Fruit fly (Drosophila melanogaster) whole organism, embryonic: Measurements from ENCODE around the gene CG32829.

ENCODE experiments used
- Abd-B ChIP-seq: fragments of 200-800 bp; sonication (Bioruptor generic); optimal IDR thresholded peaks from 2 replicates; lab custom pipeline; 2018; ENCODE audit warnings: missing biosample characterization, mild to moderate bottlenecking, missing genetic modification characterization, moderate library complexity
- Asciz ChIP-seq: fragments of 200-800 bp; sonication (Bioruptor generic); optimal IDR thresholded peaks from 2 replicates; lab custom pipeline; 2017; ENCODE audit warnings: missing biosample characterization, mild to moderate bottlenecking, missing genetic modification characterization, missing genetic modification reagents
- CG10147 ChIP-seq: fragments of 200-800 bp; sonication (Bioruptor generic); optimal IDR thresholded peaks from 2 replicates; lab custom pipeline; 2019; ENCODE audit warnings: missing biosample characterization, mild to moderate bottlenecking, missing genetic modification characterization, moderate library complexity
- CG10267 ChIP-seq: fragments of 200-800 bp; sonication (Bioruptor generic); optimal IDR thresholded peaks from 2 replicates; lab custom pipeline; 2018; ENCODE audit warnings: missing biosample characterization, mild to moderate bottlenecking, missing genetic modification characterization, moderate library complexity
- CG10431 ChIP-seq: fragments of 200-800 bp; sonication (Bioruptor generic); optimal IDR thresholded peaks from 3 replicates; lab custom pipeline; 2018; ENCODE audit warnings: missing biosample characterization, mild to moderate bottlenecking, missing genetic modification characterization
- CG10543 ChIP-seq: fragments of 200-800 bp; sonication (Bioruptor generic); optimal IDR thresholded peaks from 3 replicates; lab custom pipeline; 2017; ENCODE audit warnings: missing biosample characterization, mild to moderate bottlenecking, missing genetic modification characterization, moderate library complexity
- CG10654 ChIP-seq: fragments of 200-800 bp; sonication (Bioruptor generic); optimal IDR thresholded peaks from 2 replicates; lab custom pipeline; 2016; ENCODE audit warnings: missing biosample characterization, missing genetic modification characterization
- CG11456 ChIP-seq: fragments of 200-800 bp; sonication (Bioruptor generic); IDR thresholded peaks from 3 replicates; pipeline ENCODE4 v1.3.6; 2022; ENCODE audit warnings: missing biosample characterization, missing genetic modification characterization
- CG12104 ChIP-seq: fragments of 200-800 bp; sonication (Bioruptor generic); optimal IDR thresholded peaks from 3 replicates; lab custom pipeline; 2016; ENCODE audit warnings: missing biosample characterization, missing genetic modification characterization
- CG1233 ChIP-seq: fragments of 200-800 bp; sonication (Bioruptor generic); optimal IDR thresholded peaks from 4 replicates; lab custom pipeline; 2018; ENCODE audit warnings: missing biosample characterization, mild to moderate bottlenecking, missing genetic modification characterization
- CG13123 ChIP-seq: fragments of 200-800 bp; sonication (Bioruptor generic); optimal IDR thresholded peaks from 2 replicates; lab custom pipeline; 2016; ENCODE audit warnings: missing biosample characterization, missing genetic modification characterization
- CG14710 ChIP-seq: fragments of 200-800 bp; sonication (Bioruptor generic); optimal IDR thresholded peaks from 3 replicates; lab custom pipeline; 2019; ENCODE audit warnings: missing biosample characterization, mild to moderate bottlenecking, missing genetic modification characterization, moderate library complexity
- CG17361 ChIP-seq: fragments of 200-800 bp; sonication (Bioruptor generic); IDR thresholded peaks from 3 replicates; pipeline ENCODE4 v1.3.6; 2022; ENCODE audit warnings: missing biosample characterization, missing genetic modification characterization
- CG18764 ChIP-seq: fragments of 200-800 bp; sonication (Bioruptor generic); optimal IDR thresholded peaks from 3 replicates; lab custom pipeline; 2016; ENCODE audit warnings: missing biosample characterization, missing genetic modification characterization
- CG2678 ChIP-seq: fragments of 200-800 bp; sonication (Bioruptor generic); optimal IDR thresholded peaks from 3 replicates; lab custom pipeline; 2019; ENCODE audit warnings: missing biosample characterization, mild to moderate bottlenecking, missing genetic modification characterization, moderate library complexity
- CG2712 ChIP-seq: fragments of 200-800 bp; optimal IDR thresholded peaks from 3 replicates; lab custom pipeline; 2019; ENCODE audit warnings: missing biosample characterization, mild to moderate bottlenecking, missing genetic modification characterization, moderate library complexity
- CG30020 ChIP-seq: fragments of 200-800 bp; optimal IDR thresholded peaks from 2 replicates; lab custom pipeline; 2019; ENCODE audit warnings: missing biosample characterization, mild to moderate bottlenecking, missing genetic modification characterization, moderate library complexity
- CG31365 ChIP-seq: fragments of 200-800 bp; sonication (Bioruptor generic); optimal IDR thresholded peaks from 2 replicates; lab custom pipeline; 2018; ENCODE audit warnings: missing biosample characterization, mild to moderate bottlenecking, missing genetic modification characterization
- CG3847 ChIP-seq: fragments of 200-800 bp; sonication (Bioruptor generic); IDR thresholded peaks from 2 replicates; pipeline ENCODE4 v1.3.6; 2022; ENCODE audit warnings: missing biosample characterization, missing genetic modification characterization
- CG5953 ChIP-seq: fragments of 200-800 bp; sonication (Bioruptor generic); IDR thresholded peaks from 2 replicates; pipeline ENCODE4 v1.3.6; 2022; ENCODE audit warnings: missing biosample characterization, missing genetic modification characterization
- CG6689 ChIP-seq: fragments of 200-800 bp; sonication (Bioruptor generic); IDR thresholded peaks from 2 replicates; pipeline ENCODE4 v1.3.6; 2022; ENCODE audit warnings: missing biosample characterization, missing genetic modification characterization
- CG7745 ChIP-seq: fragments of 200-800 bp; sonication (Bioruptor generic); optimal IDR thresholded peaks from 2 replicates; lab custom pipeline; 2018; ENCODE audit warnings: missing biosample characterization, mild to moderate bottlenecking, missing genetic modification characterization, moderate library complexity
- CG8388 ChIP-seq: fragments of 200-800 bp; sonication (Bioruptor generic); optimal IDR thresholded peaks from 2 replicates; lab custom pipeline; 2019; ENCODE audit warnings: missing biosample characterization, mild to moderate bottlenecking, missing genetic modification characterization, moderate library complexity
- CG9932 ChIP-seq: fragments of 200-800 bp; sonication (Bioruptor generic); IDR thresholded peaks from 2 replicates; pipeline ENCODE4 v1.3.6; 2022; ENCODE audit warnings: missing biosample characterization, missing genetic modification characterization
- Deaf1 ChIP-seq: fragments of 200-800 bp; optimal IDR thresholded peaks from 3 replicates; lab custom pipeline; 2019; ENCODE audit warnings: missing biosample characterization, mild to moderate bottlenecking, missing genetic modification characterization, moderate library complexity
- Dek ChIP-seq: fragments of 200-800 bp; sonication (Bioruptor generic); optimal IDR thresholded peaks from 3 replicates; lab custom pipeline; 2019; ENCODE audit warnings: missing biosample characterization, mild to moderate bottlenecking, missing genetic modification characterization, moderate library complexity
- Fer3 ChIP-seq: fragments of 200-800 bp; sonication (Bioruptor generic); optimal IDR thresholded peaks from 2 replicates; lab custom pipeline; 2018; ENCODE audit warnings: missing biosample characterization, mild to moderate bottlenecking, missing genetic modification characterization, moderate library complexity
- HHEX ChIP-seq: fragments of 200-800 bp; sonication (Bioruptor generic); optimal IDR thresholded peaks from 3 replicates; lab custom pipeline; 2017; ENCODE audit warnings: missing biosample characterization, mild to moderate bottlenecking, missing genetic modification characterization, missing genetic modification reagents
- Kr ChIP-seq: fragments of 200-800 bp; sonication (Bioruptor generic); optimal IDR thresholded peaks from 2 replicates; lab custom pipeline; 2017; ENCODE audit warnings: missing biosample characterization, mild to moderate bottlenecking, missing genetic modification characterization
- MBD-R2 ChIP-seq: fragments of 200-800 bp; sonication (Bioruptor generic); IDR thresholded peaks from 2 replicates; pipeline ENCODE4 v1.3.6; 2022; ENCODE audit warnings: missing biosample characterization, missing genetic modification characterization
- Med ChIP-seq: fragments of 200-800 bp; sonication (Bioruptor generic); peaks from one replicate; lab custom pipeline; 2016; ENCODE audit warnings: missing biosample characterization, missing genetic modification characterization, mild to moderate bottlenecking, inconsistent platforms, moderate library complexity
- NFAT ChIP-seq: fragments of 200-800 bp; sonication (Bioruptor generic); IDR thresholded peaks from 2 replicates; pipeline ENCODE4 v1.3.6; 2022; ENCODE audit warnings: missing biosample characterization, missing genetic modification characterization
- NfI ChIP-seq: fragments of 200-800 bp; sonication (Bioruptor generic); optimal IDR thresholded peaks from 3 replicates; lab custom pipeline; 2018; ENCODE audit warnings: missing biosample characterization, mild to moderate bottlenecking, missing genetic modification characterization, moderate library complexity
- ara ChIP-seq: fragments of 200-800 bp; sonication (Bioruptor generic); IDR thresholded peaks from 2 replicates; pipeline ENCODE4 v1.3.6; 2022; ENCODE audit warnings: missing biosample characterization, missing genetic modification characterization
- bigmax ChIP-seq: fragments of 200-800 bp; sonication (Bioruptor generic); optimal IDR thresholded peaks from 2 replicates; lab custom pipeline; 2018; ENCODE audit warnings: missing biosample characterization, mild to moderate bottlenecking, missing genetic modification characterization
- bsh ChIP-seq, 2 experiments: fragments of 200-800 bp; sonication (Bioruptor generic); optimal IDR thresholded peaks; 2 replicates each; lab custom pipeline; 2017 to 2018; ENCODE audit warnings: mild to moderate bottlenecking in 2 of 2, missing biosample characterization in 2 of 2, missing genetic modification characterization in 2 of 2, moderate library complexity in 1 of 2
- cg ChIP-seq: fragments of 200-800 bp; sonication (Bioruptor generic); optimal IDR thresholded peaks from 3 replicates; lab custom pipeline; 2019; ENCODE audit warnings: missing biosample characterization, mild to moderate bottlenecking, missing genetic modification characterization, moderate library complexity
- croc ChIP-seq: fragments of 200-800 bp; sonication (Bioruptor generic); conservative IDR thresholded peaks from 3 replicates; pipeline ENCODE4 v1.3.6; 2022; ENCODE audit warnings: missing biosample characterization, missing genetic modification characterization
- emc ChIP-seq: fragments of 200-800 bp; sonication (Bioruptor generic); optimal IDR thresholded peaks from 2 replicates; lab custom pipeline; 2016; ENCODE audit warnings: missing biosample characterization, missing genetic modification characterization
- ftz-f1 ChIP-seq: fragments of 200-800 bp; sonication (Bioruptor generic); optimal IDR thresholded peaks from 2 replicates; lab custom pipeline; 2016; ENCODE audit warnings: missing biosample characterization, missing genetic modification characterization
- gem ChIP-seq: fragments of 200-800 bp; sonication (Bioruptor generic); optimal IDR thresholded peaks from 2 replicates; lab custom pipeline; 2019; ENCODE audit warnings: missing biosample characterization, mild to moderate bottlenecking, missing genetic modification characterization, moderate library complexity
- grau ChIP-seq: fragments of 200-800 bp; optimal IDR thresholded peaks from 3 replicates; lab custom pipeline; 2019; ENCODE audit warnings: missing biosample characterization, mild to moderate bottlenecking, missing genetic modification characterization, moderate library complexity
- org-1 ChIP-seq: fragments of 200-800 bp; sonication (Bioruptor generic); optimal IDR thresholded peaks from 2 replicates; lab custom pipeline; 2017; ENCODE audit warnings: missing biosample characterization, missing genetic modification characterization
- pros ChIP-seq: fragments of 200-800 bp; sonication (Bioruptor generic); optimal IDR thresholded peaks from 3 replicates; lab custom pipeline; 2019; ENCODE audit warnings: missing biosample characterization, mild to moderate bottlenecking, missing genetic modification characterization, moderate library complexity
- salm ChIP-seq: fragments of 200-800 bp; sonication (Bioruptor generic); optimal IDR thresholded peaks from 2 replicates; lab custom pipeline; 2018; ENCODE audit warnings: missing biosample characterization, mild to moderate bottlenecking, missing genetic modification characterization
- stc ChIP-seq: fragments of 200-800 bp; sonication (Bioruptor generic); IDR thresholded peaks from 2 replicates; pipeline ENCODE4 v1.3.6; 2022; ENCODE audit warnings: missing biosample characterization, missing genetic modification characterization
- tin ChIP-seq: fragments of 200-800 bp; sonication (Bioruptor generic); optimal IDR thresholded peaks from 3 replicates; lab custom pipeline; 2016; ENCODE audit warnings: missing biosample characterization, missing genetic modification characterization
- trem ChIP-seq: fragments of 200-800 bp; optimal IDR thresholded peaks from 3 replicates; lab custom pipeline; 2019; ENCODE audit warnings: missing biosample characterization, mild to moderate bottlenecking, missing genetic modification characterization, moderate library complexity
- wek ChIP-seq: fragments of 200-800 bp; sonication (Bioruptor generic); optimal IDR thresholded peaks from 3 replicates; lab custom pipeline; 2018; ENCODE audit warnings: missing biosample characterization, mild to moderate bottlenecking, missing genetic modification characterization, moderate library complexity

CG32829 gene

dm6 chr2L:6918517-6919202 is 2.4 kb upstream of the CG32829 start, which contains the start of gene nop5 (continued):
- TF ChIP-seq NfI (GFP tag; lab: Kevin White, UChicago) (peak; percentile 76), CG1233 (GFP tag; lab: Kevin White, UChicago) (peak; percentile 76), grau (tag; lab: Kevin White, UChicago) (peak; percentile 80), CG10543 (GFP tag; lab: Kevin White, UChicago) (peak; percentile 85), Deaf1 (tag; lab: Kevin White, UChicago) (peak; percentile 4), croc (GFP tag; lab: Robert Waterston, UW) (peak; percentile 28; the same call in 2 of the 3 replicates), CG18764 (peak; percentile 26), Dek (tag; lab: Kevin White, UChicago) (peak; percentile 71), CG13123 (GFP tag; lab: Kevin White, UChicago) (peak; percentile 18), cg (GFP tag; lab: Kevin White, UChicago) (peak; percentile 24), wek (no peak), Abd-B (no peak), CG17361 (peak; percentile 92), CG10147 (peak; percentile 80), CG2678 (peak; percentile 89), tin (peak; percentile 35), Asciz (GFP tag; lab: Kevin White, UChicago) (no peak), stc (GFP tag; lab: Robert Waterston, UW) (no peak), CG5953 (GFP tag; lab: Robert Waterston, UW) (no peak), CG6689 (peak; percentile 47), CG14710 (tag; lab: Kevin White, UChicago) (peak; percentile 79), MBD-R2 (GFP tag; lab: Robert Waterston, UW) (0 out of 2 replicates have a peak, but pooled peaks have one; percentile 7), NFAT (0 out of 2 replicates have a peak, but pooled peaks have one; percentile 30), CG12104 (GFP tag; lab: Kevin White, UChicago) (peak; percentile 63), HHEX (GFP tag; lab: Kevin White, UChicago) (peak; percentile 78), Med (GFP tag; lab: Kevin White, UChicago) (peak; percentile 89), gem (tag; lab: Kevin White, UChicago) (peak; percentile 85), CG3847 (GFP tag; lab: Robert Waterston, UW) (no peak), emc (no peak), CG11456 (GFP tag; lab: Robert Waterston, UW) (0 out of 3 replicates have a peak, but pooled peaks have one; percentile 8), CG7745 (tag; lab: Kevin White, UChicago) (peak; percentile 26), trem (tag; lab: Kevin White, UChicago) (peak; percentile 36), bsh (GFP tag; optimal IDR thresholded peaks at IDR 0.05; lab: Kevin White, UChicago) (peak in 1 of 2 experiments; percentile 54), CG8388 (peak; percentile 69), salm (peak; percentile 13), CG31365 (no peak), CG10267 (tag; lab: Kevin White, UChicago) (peak; percentile 69), Fer3 (tag; lab: Kevin White, UChicago) (peak; percentile 56), Kr (GFP tag; lab: Kevin White, UChicago) (no peak), CG2712 (tag; lab: Kevin White, UChicago) (peak; percentile 83), bigmax (GFP tag; lab: Kevin White, UChicago) (peak; percentile 93), org-1 (GFP tag; lab: Kevin White, UChicago) (peak; percentile 34), CG10654 (GFP tag; lab: Kevin White, UChicago) (peak; percentile 35), ftz-f1 (GFP tag; lab: Kevin White, UChicago) (peak; percentile 44), CG9932 (peak; percentile 46; the same call in 1 of the 2 replicates), pros (GFP tag; lab: Kevin White, UChicago) (peak; percentile 37), CG10431 (peak; percentile 81), ara (no peak), CG30020 (tag; lab: Kevin White, UChicago) (peak; percentile 50)
